Fruit fly (Drosophila melanogaster): ENCODE measurements around the gene Pis.
A peak's percentile ranks its signal among the peaks of the same experiment; 100 is the strongest.

Gene Pis

dm6 chrX:15703720-15704206 lies at the start of gene Pis, which contains the start of gene Hap40:
Gene Pis (minus strand): TSS chrX:15703770.
Gene Hap40 (plus strand): TSS chrX:15704125.
- TF ChIP-seq Myc (optimal IDR thresholded peaks at IDR 0.05) (no peak), HLH106 (tag; optimal IDR thresholded peaks at IDR 0.05) (peak; percentile 80), Mio (GFP tag; optimal IDR thresholded peaks at IDR 0.05) (no peak), sv (GFP tag; optimal IDR thresholded peaks at IDR 0.05) (peak; percentile 29), Dfd (GFP tag; optimal IDR thresholded peaks at IDR 0.05) (no peak), fru (GFP tag; optimal IDR thresholded peaks at IDR 0.05) (no peak), OdsH (GFP tag; optimal IDR thresholded peaks at IDR 0.05) (peak; percentile 25), psq (GFP tag; optimal IDR thresholded peaks at IDR 0.05) (peak; percentile 40), Jra (GFP tag; optimal IDR thresholded peaks at IDR 0.05) (no peak), Sp1 (GFP tag; optimal IDR thresholded peaks at IDR 0.05) (peak; percentile 63), rgr (GFP tag; optimal IDR thresholded peaks at IDR 0.05) (peak; percentile 63), sage (GFP tag; optimal IDR thresholded peaks at IDR 0.05) (no peak), woc (GFP tag; optimal IDR thresholded peaks at IDR 0.05) (peak; percentile 55), h (GFP tag; optimal IDR thresholded peaks at IDR 0.05) (peak; percentile 67), Hr83 (GFP tag; optimal IDR thresholded peaks at IDR 0.05; ENCODE audit: poor library complexity, severe bottlenecking) (no peak), CG9705 (GFP tag; optimal IDR thresholded peaks at IDR 0.05) (peak; percentile 49), brk (GFP tag; optimal IDR thresholded peaks at IDR 0.05) (no peak), ey (GFP tag; optimal IDR thresholded peaks at IDR 0.05) (peak; percentile 41), CG32264 (GFP tag; optimal IDR thresholded peaks at IDR 0.05) (no peak), Rel (GFP tag; optimal IDR thresholded peaks at IDR 0.05) (no peak), Rel (tag; optimal IDR thresholded peaks at IDR 0.05) (peak; percentile 34), foxo (GFP tag; optimal IDR thresholded peaks at IDR 0.05) (peak in 1 of 2 experiments; percentile 74), Abd-B (GFP tag; optimal IDR thresholded peaks at IDR 0.05) (no peak), dl (GFP tag; optimal IDR thresholded peaks at IDR 0.05; ENCODE audit: insufficient read depth in 1 of 2, partially characterized antibody in 2 of 2) (no peak), tai (GFP tag; optimal IDR thresholded peaks at IDR 0.05) (no peak), usp (GFP tag; optimal IDR thresholded peaks at IDR 0.05) (no peak), CrebA (GFP tag; optimal IDR thresholded peaks at IDR 0.05; ENCODE audit: borderline replicate concordance) (no peak), GATAd (GFP tag; optimal IDR thresholded peaks at IDR 0.05) (no peak), dmrt93B (GFP tag; optimal IDR thresholded peaks at IDR 0.05) (peak; percentile 68), pan (optimal IDR thresholded peaks at IDR 0.05) (no peak), Hnf4 (GFP tag; optimal IDR thresholded peaks at IDR 0.05) (no peak), Dif (GFP tag; optimal IDR thresholded peaks at IDR 0.05; ENCODE audit: partially characterized antibody) (no peak), jim (GFP tag; optimal IDR thresholded peaks at IDR 0.05) (no peak), dsf (GFP tag; optimal IDR thresholded peaks at IDR 0.05; ENCODE audit: borderline replicate concordance) (no peak), N (GFP tag; optimal IDR thresholded peaks at IDR 0.05) (peak; percentile 9), Vsx2 (GFP tag; optimal IDR thresholded peaks at IDR 0.05; ENCODE audit: partially characterized antibody) (no peak), Hr78 (GFP tag; optimal IDR thresholded peaks at IDR 0.05) (no peak), lola (GFP tag; optimal IDR thresholded peaks at IDR 0.05) (no peak), br (GFP tag; optimal IDR thresholded peaks at IDR 0.05) (peak; percentile 54)

- no peak for TF ChIP-seq fru (GFP tag; optimal IDR thresholded peaks at IDR 0.05)
- TF ChIP-seq Rel (GFP tag; optimal IDR thresholded peaks at IDR 0.05) = no peak
- peak; percentile 99 for TF ChIP-seq Rel (tag; optimal IDR thresholded peaks at IDR 0.05)
These were observed 45.4 kb upstream of the Pis start, which contains the start of gene Mvd for dm6 chrX:15748945-15749344. Gene Mvd (plus strand): TSS chrX:15749166.

- no peak for TF ChIP-seq jim (GFP tag; optimal IDR thresholded peaks at IDR 0.05)
- no peak for TF ChIP-seq CG32264 (GFP tag; optimal IDR thresholded peaks at IDR 0.05)
- no peak for TF ChIP-seq Abd-B (GFP tag; optimal IDR thresholded peaks at IDR 0.05)
- TF ChIP-seq foxo (GFP tag; optimal IDR thresholded peaks at IDR 0.05) = no peak
- TF ChIP-seq Sp1 (GFP tag; optimal IDR thresholded peaks at IDR 0.05) = no peak
- TF ChIP-seq Jra (GFP tag; optimal IDR thresholded peaks at IDR 0.05) = peak; percentile 68
These were observed 43.2 kb upstream of the Pis start for dm6 chrX:15746682-15747196.

All from whole organism, wandering third instar larva.